Worm (Caenorhabditis elegans) whole organism, young adult: ENCODE data around the gene nhr-233.

ENCODE experiments used
- B0336.3 ChIP-seq: fragments of 200-800 bp; sonication (Bioruptor generic); IDR thresholded peaks from 2 replicates; pipeline ENCODE4 v1.3.6; 2022; ENCODE audit warnings: missing genetic modification characterization, missing compliant biosample characterization
- C06A6.2 ChIP-seq: fragments of 200-800 bp; sonication (Bioruptor generic); conservative IDR thresholded peaks from 2 replicates; pipeline ENCODE4 v1.3.6; 2022; ENCODE audit warnings: missing genetic modification characterization, missing compliant biosample characterization
- C17E4.6 ChIP-seq: fragments of 200-800 bp; sonication (Bioruptor generic); IDR thresholded peaks from 2 replicates; pipeline ENCODE4 v1.3.6; 2022; ENCODE audit warnings: missing genetic modification reagents, missing genetic modification characterization, missing compliant biosample characterization
- D2030.7 ChIP-seq: fragments of 200-800 bp; sonication (Bioruptor generic); IDR thresholded peaks from 2 replicates; pipeline ENCODE4 v1.3.6; 2022; ENCODE audit warnings: missing genetic modification reagents, missing genetic modification characterization, missing compliant biosample characterization
- F22D6.2 ChIP-seq: sonication (generic microtip); optimal IDR thresholded peaks from 2 replicates; lab custom pipeline; 2016; ENCODE audit warnings: mild to moderate bottlenecking, missing genetic modification characterization, missing compliant biosample characterization
- F23B12.7 ChIP-seq: sonication (generic microtip); optimal IDR thresholded peaks from 2 replicates; lab custom pipeline; 2017; ENCODE audit warnings: missing genetic modification characterization, mild to moderate bottlenecking, missing compliant biosample characterization, antibody characterized with exemption, moderate library complexity; ENCODE audit not compliant: insufficient read depth
- F55B11.4 ChIP-seq: sonication (generic microtip); optimal IDR thresholded peaks from 2 replicates; lab custom pipeline; 2016; ENCODE audit warnings: missing compliant biosample characterization, missing genetic modification characterization, borderline replicate concordance; ENCODE audit not compliant: insufficient read depth
- F57A8.1 ChIP-seq: fragments of 200-800 bp; sonication (Bioruptor generic); optimal IDR thresholded peaks from 2 replicates; lab custom pipeline; 2018; ENCODE audit warnings: mild to moderate bottlenecking, missing genetic modification characterization, moderate library complexity, missing compliant biosample characterization
- K11D2.4 ChIP-seq: fragments of 200-800 bp; sonication (Bioruptor generic); IDR thresholded peaks from 2 replicates; pipeline ENCODE4 v1.3.6; 2022; ENCODE audit warnings: missing genetic modification reagents, missing genetic modification characterization, missing compliant biosample characterization
- Y56A3A.18 ChIP-seq: fragments of 200-800 bp; sonication (Bioruptor generic); IDR thresholded peaks from 2 replicates; pipeline ENCODE4 v1.3.6; 2022; ENCODE audit warnings: missing genetic modification reagents, missing genetic modification characterization, missing compliant biosample characterization
- Y79H2A.3 ChIP-seq: fragments of 200-800 bp; sonication (Bioruptor generic); conservative IDR thresholded peaks from 2 replicates; pipeline ENCODE4 v1.3.6; 2022; ENCODE audit warnings: missing genetic modification reagents, missing genetic modification characterization, missing compliant biosample characterization
- Y95B8A.8 ChIP-seq: fragments of 200-800 bp; sonication (Bioruptor generic); IDR thresholded peaks from 2 replicates; pipeline ENCODE4 v1.3.6; 2022; ENCODE audit warnings: missing genetic modification reagents, missing genetic modification characterization, missing compliant biosample characterization
- ZK185.1 ChIP-seq: sonication (generic microtip); optimal IDR thresholded peaks from 2 replicates; lab custom pipeline; 2016; ENCODE audit warnings: mild to moderate bottlenecking, missing genetic modification characterization, missing compliant biosample characterization; ENCODE audit not compliant: poor library complexity, severe bottlenecking
- ama-1 ChIP-seq, 3 experiments: fragments of 150-350 bp in 1 of 3; sonication (generic microtip) in 2 of 3; optimal IDR thresholded peaks; 2 replicates each; lab custom pipeline; 2014 to 2018; ENCODE audit warnings: missing biosample characterization in 2 of 3, missing genetic modification characterization in 2 of 3, missing genetic modification reagents in 2 of 3
- bed-1 ChIP-seq: fragments of 200-800 bp; sonication (Bioruptor generic); IDR thresholded peaks from 2 replicates; pipeline ENCODE4 v1.3.6; 2022; ENCODE audit warnings: missing genetic modification reagents, missing genetic modification characterization, missing compliant biosample characterization
- ccch-3 ChIP-seq: fragments of 200-800 bp; sonication (Bioruptor generic); optimal IDR thresholded peaks from 2 replicates; lab custom pipeline; 2018; ENCODE audit warnings: mild to moderate bottlenecking, missing genetic modification characterization, missing compliant biosample characterization
- ceh-27 ChIP-seq: fragments of 200-800 bp; sonication (Bioruptor generic); optimal IDR thresholded peaks from 2 replicates; lab custom pipeline; 2018; ENCODE audit warnings: mild to moderate bottlenecking, missing genetic modification characterization, moderate library complexity, missing compliant biosample characterization
- ceh-91 ChIP-seq: fragments of 200-800 bp; sonication (Bioruptor generic); IDR thresholded peaks from 2 replicates; pipeline ENCODE4 v1.3.6; 2022; ENCODE audit warnings: missing genetic modification reagents, missing genetic modification characterization, missing compliant biosample characterization
- chd-7 ChIP-seq: sonication (generic microtip); optimal IDR thresholded peaks from 2 replicates; lab custom pipeline; 2016; ENCODE audit warnings: mild to moderate bottlenecking, missing genetic modification characterization, moderate library complexity, missing compliant biosample characterization
- die-1 ChIP-seq: sonication (generic microtip); optimal IDR thresholded peaks from 2 replicates; lab custom pipeline; 2016; ENCODE audit warnings: missing genotype, mild to moderate bottlenecking, missing genetic modification characterization, missing compliant biosample characterization
- egl-18 ChIP-seq: fragments of 200-800 bp; sonication (Bioruptor generic); IDR thresholded peaks from 2 replicates; pipeline ENCODE4 v1.3.6; 2022; ENCODE audit warnings: missing genetic modification reagents, missing genetic modification characterization, missing compliant biosample characterization
- fkh-3 ChIP-seq: sonication (generic microtip); optimal IDR thresholded peaks from 2 replicates; lab custom pipeline; 2016; ENCODE audit warnings: mild to moderate bottlenecking, missing genetic modification characterization, missing compliant biosample characterization
- hlh-12 ChIP-seq: sonication (generic microtip); optimal IDR thresholded peaks from 2 replicates; lab custom pipeline; 2016; ENCODE audit warnings: missing genetic modification characterization, missing compliant biosample characterization
- hlh-26 ChIP-seq: fragments of 200-800 bp; sonication (Bioruptor generic); conservative IDR thresholded peaks from 2 replicates; pipeline ENCODE4 v1.3.6; 2022; ENCODE audit warnings: missing genetic modification reagents, missing genetic modification characterization, missing compliant biosample characterization
- hsf-1 ChIP-seq: fragments of 200-800 bp; sonication (Bioruptor generic); IDR thresholded peaks from 2 replicates; pipeline ENCODE4 v1.3.6; 2022; ENCODE audit warnings: missing genetic modification reagents, missing genetic modification characterization, missing compliant biosample characterization
- lin-26 ChIP-seq: fragments of 200-800 bp; sonication (Bioruptor generic); IDR thresholded peaks from 2 replicates; pipeline ENCODE4 v1.3.6; 2022; ENCODE audit warnings: missing genetic modification reagents, missing genetic modification characterization, missing compliant biosample characterization
- lin-40 ChIP-seq: sonication (generic microtip); optimal IDR thresholded peaks from 2 replicates; lab custom pipeline; 2016; ENCODE audit warnings: missing genetic modification characterization, mild to moderate bottlenecking, missing compliant biosample characterization, missing genotype, missing genetic modification reagents
- lsl-1 ChIP-seq: fragments of 200-800 bp; sonication (Bioruptor generic); optimal IDR thresholded peaks from 2 replicates; lab custom pipeline; 2018; ENCODE audit warnings: mild to moderate bottlenecking, missing genetic modification characterization, moderate library complexity, missing compliant biosample characterization
- madf-3 ChIP-seq: fragments of 200-800 bp; sonication (Bioruptor generic); IDR thresholded peaks from 2 replicates; pipeline ENCODE4 v1.3.6; 2022; ENCODE audit warnings: missing genetic modification reagents, missing genetic modification characterization, missing compliant biosample characterization
- madf-8 ChIP-seq: fragments of 200-800 bp; sonication (Bioruptor generic); conservative IDR thresholded peaks from 2 replicates; pipeline ENCODE4 v1.3.6; 2022; ENCODE audit warnings: missing genetic modification reagents, missing genetic modification characterization, missing compliant biosample characterization
- mcd-1 ChIP-seq: fragments of 200-800 bp; sonication (Bioruptor generic); IDR thresholded peaks from 2 replicates; pipeline ENCODE4 v1.3.6; 2022; ENCODE audit warnings: missing genetic modification reagents, missing genetic modification characterization, missing compliant biosample characterization
- nfyb-1 ChIP-seq: fragments of 200-800 bp; sonication (Bioruptor generic); IDR thresholded peaks from 2 replicates; pipeline ENCODE4 v1.3.6; 2022; ENCODE audit warnings: missing genetic modification reagents, missing genetic modification characterization, missing compliant biosample characterization
- nhr-120 ChIP-seq: fragments of 200-800 bp; sonication (Bioruptor generic); IDR thresholded peaks from 2 replicates; pipeline ENCODE4 v1.3.6; 2022; ENCODE audit warnings: missing genetic modification characterization, missing compliant biosample characterization
- nhr-179 ChIP-seq: sonication (generic microtip); optimal IDR thresholded peaks from 2 replicates; lab custom pipeline; 2016; ENCODE audit warnings: mild to moderate bottlenecking, missing genetic modification characterization, missing compliant biosample characterization
- nhr-27 ChIP-seq: fragments of 200-800 bp; sonication (Bioruptor generic); optimal IDR thresholded peaks from 2 replicates; lab custom pipeline; 2018; ENCODE audit warnings: mild to moderate bottlenecking, missing genetic modification characterization, moderate library complexity, missing compliant biosample characterization
- pbrm-1 ChIP-seq: fragments of 200-800 bp; sonication (Bioruptor generic); IDR thresholded peaks from 2 replicates; pipeline ENCODE4 v1.3.6; 2022; ENCODE audit warnings: missing genetic modification reagents, missing genetic modification characterization, missing compliant biosample characterization
- pha-4 ChIP-seq: fragments of 150-350 bp; sonication (generic microtip); optimal IDR thresholded peaks from 2 replicates; lab custom pipeline; 2014; ENCODE audit warnings: missing biosample characterization, missing genetic modification reagents, missing genetic modification characterization
- sea-2 ChIP-seq: fragments of 200-800 bp; sonication (Bioruptor generic); IDR thresholded peaks from 2 replicates; pipeline ENCODE4 v1.3.6; 2022; ENCODE audit warnings: missing genetic modification characterization, missing compliant biosample characterization
- snpc-1.1 ChIP-seq: sonication (generic microtip); optimal IDR thresholded peaks from 2 replicates; lab custom pipeline; 2017; ENCODE audit warnings: missing genetic modification characterization, mild to moderate bottlenecking, missing compliant biosample characterization, antibody characterized with exemption, moderate library complexity, missing genotype, missing genetic modification reagents; ENCODE audit not compliant: insufficient read depth
- snpc-1.3 ChIP-seq: sonication (generic microtip); optimal IDR thresholded peaks from 2 replicates; lab custom pipeline; 2017; ENCODE audit warnings: missing genetic modification characterization, mild to moderate bottlenecking, missing compliant biosample characterization, antibody characterized with exemption, moderate library complexity, missing genotype, missing genetic modification reagents; ENCODE audit not compliant: insufficient read depth
- ztf-22 ChIP-seq: fragments of 200-800 bp; sonication (Bioruptor generic); optimal IDR thresholded peaks from 2 replicates; lab custom pipeline; 2018; ENCODE audit warnings: mild to moderate bottlenecking, missing genetic modification characterization, moderate library complexity, missing compliant biosample characterization
- ztf-26 ChIP-seq: sonication (generic microtip); optimal IDR thresholded peaks from 2 replicates; lab custom pipeline; 2017; ENCODE audit warnings: missing genetic modification characterization, missing compliant biosample characterization
- ztf-28 ChIP-seq: fragments of 200-800 bp; sonication (Bioruptor generic); IDR thresholded peaks from 2 replicates; pipeline ENCODE4 v1.3.6; 2022; ENCODE audit warnings: missing genetic modification reagents, missing genetic modification characterization, missing compliant biosample characterization

Gene nhr-233

ce11 chrV:16537908-16538446 lies 32.6 kb downstream of the nhr-233 start, which contains the start of gene Y32B12B.2 (continued):
- TF ChIP-seq Y79H2A.3 (GFP tag; lab: Robert Waterston, UW): peak; percentile 64; the same call in 1 of the 2 replicates
- peak; percentile 68; the same call in 1 of the 2 replicates for TF ChIP-seq pbrm-1
- TF ChIP-seq B0336.3 (GFP tag; lab: Robert Waterston, UW): peak; percentile 63; the same call in 1 of the 2 replicates
- no peak for TF ChIP-seq egl-18 (GFP tag; lab: Robert Waterston, UW)
- no peak for TF ChIP-seq ama-1 (optimal IDR thresholded peaks at IDR 0.05; lab: Kevin White, UChicago)
- no peak for TF ChIP-seq ama-1 (GFP tag; optimal IDR thresholded peaks at IDR 0.05; lab: Kevin White, UChicago)
- no peak for TF ChIP-seq lin-40 (tag; lab: Kevin White, UChicago)
- no peak for TF ChIP-seq ZK185.1 (tag; lab: Kevin White, UChicago)
- TF ChIP-seq lin-26 (GFP tag; lab: Robert Waterston, UW): no peak
- TF ChIP-seq D2030.7 (GFP tag; lab: Robert Waterston, UW): peak; percentile 67; the same call in 1 of the 2 replicates
- TF ChIP-seq ceh-27 (GFP tag; lab: Kevin White, UChicago): peak; percentile 8
- TF ChIP-seq Y95B8A.8 (GFP tag; lab: Robert Waterston, UW): no peak
- TF ChIP-seq chd-7: no peak
- TF ChIP-seq C06A6.2 (GFP tag; lab: Robert Waterston, UW): no peak
- TF ChIP-seq lsl-1 (GFP tag; lab: Kevin White, UChicago): peak; percentile 82
- no peak for TF ChIP-seq F55B11.4 (tag; lab: Kevin White, UChicago)
- TF ChIP-seq nhr-120 (GFP tag; lab: Robert Waterston, UW): no peak
- TF ChIP-seq Y56A3A.18 (GFP tag; lab: Robert Waterston, UW): no peak
- TF ChIP-seq ztf-22 (GFP tag; lab: Kevin White, UChicago): no peak
- 0 out of 2 replicates have a peak, but pooled peaks have one; percentile 32 for TF ChIP-seq sea-2 (GFP tag; lab: Robert Waterston, UW)
- TF ChIP-seq K11D2.4 (GFP tag; lab: Robert Waterston, UW): peak; percentile 39; the same call in 1 of the 2 replicates
- peak; percentile 53 for TF ChIP-seq ceh-91
- TF ChIP-seq madf-3: 0 out of 2 replicates have a peak, but pooled peaks have one; percentile 17
- no peak for TF ChIP-seq ccch-3 (GFP tag; lab: Kevin White, UChicago)
- no peak for TF ChIP-seq C17E4.6
- no peak for TF ChIP-seq F23B12.7 (tag; lab: Kevin White, UChicago)
- peak; percentile 40 for TF ChIP-seq madf-8 (GFP tag; lab: Robert Waterston, UW)
- no peak for TF ChIP-seq nhr-27 (tag; lab: Kevin White, UChicago)
- TF ChIP-seq hsf-1 (GFP tag; lab: Robert Waterston, UW): peak; percentile 61
- TF ChIP-seq F22D6.2 (tag; lab: Kevin White, UChicago): no peak
- TF ChIP-seq ztf-26: no peak
- no peak for TF ChIP-seq snpc-1.3 (tag; lab: Kevin White, UChicago)
- TF ChIP-seq bed-1 (GFP tag; lab: Robert Waterston, UW): peak; percentile 48; the same call in 1 of the 2 replicates
- no peak for TF ChIP-seq fkh-3 (tag; lab: Kevin White, UChicago)
- no peak for TF ChIP-seq snpc-1.1 (tag; lab: Kevin White, UChicago)
- TF ChIP-seq nhr-179: no peak
- no peak for TF ChIP-seq pha-4 (tag; lab: Kevin White, UChicago)
- no peak for TF ChIP-seq F57A8.1 (GFP tag; lab: Kevin White, UChicago)
- TF ChIP-seq mcd-1 (GFP tag; lab: Robert Waterston, UW): peak; percentile 85
- TF ChIP-seq hlh-12: no peak
- peak; percentile 41; the same call in 1 of the 2 replicates for TF ChIP-seq ztf-28 (GFP tag; lab: Robert Waterston, UW)
- no peak for TF ChIP-seq hlh-26 (GFP tag; lab: Robert Waterston, UW)
- no peak for TF ChIP-seq die-1 (tag; lab: Kevin White, UChicago)
- TF ChIP-seq nfyb-1 (GFP tag; lab: Robert Waterston, UW): peak; percentile 74
